Fruit fly (Drosophila melanogaster) whole organism, embryonic: ENCODE measurements around the gene EndoGI.

Experiments used
- Antp ChIP-seq: fragments of 200-800 bp; sonication (Bioruptor generic); optimal IDR thresholded peaks from 3 replicates; lab custom pipeline; 2016; ENCODE audit warnings: missing biosample characterization, missing genetic modification characterization
- Asciz ChIP-seq: fragments of 200-800 bp; sonication (Bioruptor generic); optimal IDR thresholded peaks from 2 replicates; lab custom pipeline; 2017; ENCODE audit warnings: missing biosample characterization, mild to moderate bottlenecking, missing genetic modification characterization, missing genetic modification reagents
- Atf6 ChIP-seq: fragments of 200-800 bp; sonication (Bioruptor generic); IDR thresholded peaks from 2 replicates; pipeline ENCODE4 v1.3.6; 2022; ENCODE audit warnings: missing biosample characterization, missing genetic modification characterization
- CG10209 ChIP-seq: fragments of 200-800 bp; sonication (Bioruptor generic); optimal IDR thresholded peaks from 3 replicates; lab custom pipeline; 2017; ENCODE audit warnings: missing biosample characterization, mild to moderate bottlenecking, missing genetic modification characterization, missing genetic modification reagents
- CG1233 ChIP-seq: fragments of 200-800 bp; sonication (Bioruptor generic); optimal IDR thresholded peaks from 4 replicates; lab custom pipeline; 2018; ENCODE audit warnings: missing biosample characterization, mild to moderate bottlenecking, missing genetic modification characterization
- CG12769 ChIP-seq: fragments of 200-800 bp; sonication (Bioruptor generic); optimal IDR thresholded peaks from 2 replicates; lab custom pipeline; 2019; ENCODE audit warnings: missing biosample characterization, mild to moderate bottlenecking, missing genetic modification characterization, moderate library complexity
- CG16815 ChIP-seq: fragments of 200-800 bp; sonication (Bioruptor generic); optimal IDR thresholded peaks from 3 replicates; lab custom pipeline; 2017; ENCODE audit warnings: missing biosample characterization, mild to moderate bottlenecking, missing genetic modification characterization
- CG17186 ChIP-seq: fragments of 200-800 bp; sonication (Bioruptor generic); optimal IDR thresholded peaks from 3 replicates; lab custom pipeline; 2017; ENCODE audit warnings: missing biosample characterization, missing genetic modification reagents, missing genetic modification characterization
- CG17612 ChIP-seq: fragments of 200-800 bp; sonication (Bioruptor generic); IDR thresholded peaks from 2 replicates; pipeline ENCODE4 v1.3.6; 2022; ENCODE audit warnings: missing biosample characterization, missing genetic modification characterization
- CG1832 ChIP-seq: fragments of 200-800 bp; sonication (Bioruptor generic); optimal IDR thresholded peaks from 2 replicates; lab custom pipeline; 2017; ENCODE audit warnings: missing biosample characterization, mild to moderate bottlenecking, missing genetic modification characterization, inconsistent platforms
- CG18476 ChIP-seq: fragments of 200-800 bp; sonication (Bioruptor generic); optimal IDR thresholded peaks from 2 replicates; lab custom pipeline; 2016; ENCODE audit warnings: missing biosample characterization, mild to moderate bottlenecking, missing genetic modification characterization
- CG2120 ChIP-seq: fragments of 200-800 bp; sonication (Bioruptor generic); optimal IDR thresholded peaks from 3 replicates; lab custom pipeline; 2016; ENCODE audit warnings: missing biosample characterization, missing genetic modification characterization
- CG32532 ChIP-seq: fragments of 200-800 bp; sonication (Bioruptor generic); IDR thresholded peaks from 2 replicates; pipeline ENCODE4 v1.3.6; 2022; ENCODE audit warnings: missing biosample characterization, missing genetic modification characterization
- CG3995 ChIP-seq: fragments of 200-800 bp; sonication (Bioruptor generic); optimal IDR thresholded peaks from 3 replicates; lab custom pipeline; 2016; ENCODE audit warnings: missing biosample characterization, missing genetic modification characterization
- CG9609 ChIP-seq: fragments of 200-800 bp; sonication (Bioruptor generic); optimal IDR thresholded peaks from 3 replicates; lab custom pipeline; 2016; ENCODE audit warnings: missing biosample characterization, missing genetic modification characterization
- CG9727 ChIP-seq: fragments of 200-800 bp; sonication (Bioruptor generic); optimal IDR thresholded peaks from 3 replicates; lab custom pipeline; 2017; ENCODE audit warnings: missing biosample characterization, mild to moderate bottlenecking, missing genetic modification characterization
- CG9817 ChIP-seq: fragments of 200-800 bp; sonication (Bioruptor generic); optimal IDR thresholded peaks from 2 replicates; lab custom pipeline; 2018; ENCODE audit warnings: missing biosample characterization, mild to moderate bottlenecking, missing genetic modification characterization, moderate library complexity
- Dek ChIP-seq: fragments of 200-800 bp; sonication (Bioruptor generic); optimal IDR thresholded peaks from 3 replicates; lab custom pipeline; 2019; ENCODE audit warnings: missing biosample characterization, mild to moderate bottlenecking, missing genetic modification characterization, moderate library complexity
- Dip3 ChIP-seq: fragments of 200-800 bp; sonication (Bioruptor generic); optimal IDR thresholded peaks from 3 replicates; lab custom pipeline; 2016; ENCODE audit warnings: missing biosample characterization, missing genetic modification characterization
- Dp ChIP-seq: fragments of 200-800 bp; sonication (Bioruptor generic); optimal IDR thresholded peaks from 2 replicates; lab custom pipeline; 2018; ENCODE audit warnings: missing biosample characterization, mild to moderate bottlenecking, missing genetic modification characterization, moderate library complexity
- ERR ChIP-seq: fragments of 200-800 bp; sonication (Bioruptor generic); optimal IDR thresholded peaks from 2 replicates; lab custom pipeline; 2016; ENCODE audit warnings: missing biosample characterization, missing genetic modification characterization
- HmgD ChIP-seq: fragments of 200-800 bp; sonication (Bioruptor generic); optimal IDR thresholded peaks from 3 replicates; lab custom pipeline; 2016; ENCODE audit warnings: missing biosample characterization, missing genetic modification characterization
- Hmx ChIP-seq: fragments of 200-800 bp; sonication (Bioruptor generic); optimal IDR thresholded peaks from 2 replicates; lab custom pipeline; 2016; ENCODE audit warnings: missing biosample characterization, missing genetic modification characterization
- MBD-R2 ChIP-seq: fragments of 200-800 bp; sonication (Bioruptor generic); IDR thresholded peaks from 2 replicates; pipeline ENCODE4 v1.3.6; 2022; ENCODE audit warnings: missing biosample characterization, missing genetic modification characterization
- Max ChIP-seq: fragments of 200-800 bp; sonication (Bioruptor generic); optimal IDR thresholded peaks from 2 replicates; lab custom pipeline; 2016; ENCODE audit warnings: missing biosample characterization, mild to moderate bottlenecking, missing genetic modification characterization
- Poxn ChIP-seq: fragments of 200-800 bp; sonication (Bioruptor generic); IDR thresholded peaks from 2 replicates; pipeline ENCODE4 v1.3.6; 2022; ENCODE audit warnings: missing biosample characterization, missing genetic modification characterization
- Rx ChIP-seq: fragments of 200-800 bp; sonication (Bioruptor generic); IDR thresholded peaks from 2 replicates; pipeline ENCODE4 v1.3.6; 2022; ENCODE audit warnings: missing biosample characterization, missing genetic modification characterization
- Side ChIP-seq: fragments of 200-800 bp; sonication (Bioruptor generic); optimal IDR thresholded peaks from 2 replicates; lab custom pipeline; 2016; ENCODE audit warnings: missing biosample characterization, missing genetic modification characterization
- Sin3A ChIP-seq: fragments of >200 bp; optimal IDR thresholded peaks from 2 replicates; lab custom pipeline; 2018
- Tbp ChIP-seq: fragments of >200 bp; optimal IDR thresholded peaks from 2 replicates; lab custom pipeline; 2018; ENCODE audit warnings: missing biosample characterization, missing genetic modification characterization
- Vsx1 ChIP-seq: fragments of 200-800 bp; sonication (Bioruptor generic); optimal IDR thresholded peaks from 2 replicates; lab custom pipeline; 2017; ENCODE audit warnings: missing biosample characterization, mild to moderate bottlenecking, missing genetic modification characterization, missing genetic modification reagents
- Xrp1 ChIP-seq: fragments of 200-800 bp; sonication (Bioruptor generic); IDR thresholded peaks from 2 replicates; pipeline ENCODE4 v1.3.6; 2022; ENCODE audit warnings: missing biosample characterization, missing genetic modification characterization
- abd-A ChIP-seq: fragments of 200-800 bp; sonication (Bioruptor generic); optimal IDR thresholded peaks from 3 replicates; lab custom pipeline; 2019; ENCODE audit warnings: missing biosample characterization, mild to moderate bottlenecking, missing genetic modification characterization, moderate library complexity
- az2 ChIP-seq: fragments of 200-800 bp; sonication (Bioruptor generic); optimal IDR thresholded peaks from 3 replicates; lab custom pipeline; 2016; ENCODE audit warnings: missing biosample characterization, missing genetic modification characterization
- btn ChIP-seq: fragments of 200-800 bp; sonication (Bioruptor generic); optimal IDR thresholded peaks from 2 replicates; lab custom pipeline; 2016; ENCODE audit warnings: missing biosample characterization, missing genetic modification characterization
- chn ChIP-seq: fragments of 200-800 bp; sonication (Bioruptor generic); optimal IDR thresholded peaks from 2 replicates; lab custom pipeline; 2016; ENCODE audit warnings: missing biosample characterization, missing genetic modification characterization
- crol ChIP-seq: fragments of 200-800 bp; sonication (Bioruptor generic); IDR thresholded peaks from 2 replicates; pipeline ENCODE4 v1.3.6; 2022; ENCODE audit warnings: missing biosample characterization, missing genetic modification characterization
- eve ChIP-seq, 2 experiments: fragments of >200 bp; optimal IDR thresholded peaks; 2 replicates each; lab custom pipeline; 2017; ENCODE audit warnings: missing biosample characterization in 2 of 2, missing genetic modification characterization in 2 of 2
- hb ChIP-seq: fragments of 200-800 bp; sonication (Bioruptor generic); IDR thresholded peaks from 3 replicates; pipeline ENCODE4 v1.3.6; 2022; ENCODE audit warnings: missing biosample characterization, missing genetic modification characterization; ENCODE audit not compliant: partially characterized antibody
- lab ChIP-seq: fragments of 200-800 bp; sonication (Bioruptor generic); optimal IDR thresholded peaks from 3 replicates; lab custom pipeline; 2017; ENCODE audit warnings: missing biosample characterization, missing genetic modification characterization, mild to moderate bottlenecking, moderate library complexity, missing genetic modification reagents
- nerfin-1 ChIP-seq: fragments of 200-800 bp; sonication (Bioruptor generic); optimal IDR thresholded peaks from 3 replicates; lab custom pipeline; 2019; ENCODE audit warnings: missing biosample characterization, mild to moderate bottlenecking, missing genetic modification characterization, moderate library complexity
- onecut ChIP-seq: fragments of 200-800 bp; sonication (Bioruptor generic); IDR thresholded peaks from 2 replicates; pipeline ENCODE4 v1.3.6; 2022; ENCODE audit warnings: missing biosample characterization, missing genetic modification characterization
- pb ChIP-seq: fragments of 200-800 bp; sonication (Bioruptor generic); optimal IDR thresholded peaks from 3 replicates; lab custom pipeline; 2016; ENCODE audit warnings: missing biosample characterization, missing genetic modification characterization
- pfk ChIP-seq: fragments of 200-800 bp; sonication (Bioruptor generic); optimal IDR thresholded peaks from 2 replicates; lab custom pipeline; 2018; ENCODE audit warnings: missing biosample characterization, mild to moderate bottlenecking, missing genetic modification characterization, moderate library complexity
- pita ChIP-seq: fragments of 200-800 bp; sonication (Bioruptor generic); optimal IDR thresholded peaks from 2 replicates; lab custom pipeline; 2017; ENCODE audit warnings: missing biosample characterization, mild to moderate bottlenecking, missing genetic modification characterization
- repo ChIP-seq: fragments of 200-800 bp; sonication (Bioruptor generic); optimal IDR thresholded peaks from 2 replicates; lab custom pipeline; 2016; ENCODE audit warnings: missing biosample characterization, missing genetic modification characterization
- shn ChIP-seq: fragments of 200-800 bp; sonication (Bioruptor generic); optimal IDR thresholded peaks from 3 replicates; lab custom pipeline; 2016; ENCODE audit warnings: missing biosample characterization, missing genetic modification characterization
- ssp ChIP-seq: fragments of 200-800 bp; sonication (Bioruptor generic); IDR thresholded peaks from 2 replicates; pipeline ENCODE4 v1.3.6; 2022; ENCODE audit warnings: missing biosample characterization, missing genetic modification characterization
- sug ChIP-seq: fragments of 200-800 bp; optimal IDR thresholded peaks from 2 replicates; lab custom pipeline; 2019; ENCODE audit warnings: missing biosample characterization, mild to moderate bottlenecking, missing genetic modification characterization, moderate library complexity
- trem ChIP-seq: fragments of 200-800 bp; optimal IDR thresholded peaks from 3 replicates; lab custom pipeline; 2019; ENCODE audit warnings: missing biosample characterization, mild to moderate bottlenecking, missing genetic modification characterization, moderate library complexity
- wdn ChIP-seq: fragments of 200-800 bp; sonication (Bioruptor generic); IDR thresholded peaks from 2 replicates; pipeline ENCODE4 v1.3.6; 2022; ENCODE audit warnings: missing biosample characterization, missing genetic modification characterization

EndoGI gene

DNA sequence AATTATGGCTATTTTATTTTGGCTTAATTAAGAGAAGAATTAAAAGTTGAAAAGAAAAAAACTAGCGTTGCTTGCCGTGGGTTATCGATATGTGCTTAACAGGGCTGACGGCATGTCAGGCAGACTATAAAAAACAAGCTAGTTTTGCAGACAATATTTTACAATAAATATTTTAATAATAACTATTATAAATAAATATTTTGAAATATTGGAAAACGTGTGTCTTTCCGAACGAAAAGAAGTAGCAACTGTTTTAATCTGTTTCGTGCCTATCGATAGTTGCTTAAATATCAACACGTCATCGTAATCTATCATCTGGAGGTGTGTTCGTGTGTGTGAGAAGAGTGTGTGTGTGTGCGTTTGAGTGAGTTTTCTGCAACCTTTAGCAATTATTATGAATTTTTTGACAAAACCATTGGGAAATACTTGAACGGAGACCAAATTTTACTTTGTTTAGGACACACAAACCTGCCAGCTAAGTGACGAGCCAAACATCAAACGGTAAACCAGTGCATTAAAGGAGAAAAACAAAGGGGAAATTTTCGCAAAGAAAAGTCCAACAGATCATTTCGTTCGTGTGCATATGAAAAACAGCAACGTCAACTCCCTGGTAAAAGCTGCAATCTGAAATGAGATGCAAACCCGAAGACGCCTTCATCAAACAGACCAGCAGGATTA lies 49.7 kb downstream of the EndoGI start, which contains the start of the genes CG5861 and Syx5 (continued):
- TF ChIP-seq Xrp1 (peak; percentile 66), wdn (GFP tag; lab: Robert Waterston, UW) (no peak), eve (GFP tag; optimal IDR thresholded peaks at IDR 0.05; lab: Kevin White, UChicago) (no peak), CG2120 (GFP tag; lab: Kevin White, UChicago) (peak; percentile 63), MBD-R2 (GFP tag; lab: Robert Waterston, UW) (peak; percentile 87), repo (no peak), Asciz (GFP tag; lab: Kevin White, UChicago) (peak; percentile 14), abd-A (tag; lab: Kevin White, UChicago) (no peak), CG17186 (GFP tag; lab: Kevin White, UChicago) (no peak), Tbp (no peak), Rx (no peak), Sin3A (lab: Kevin White, UChicago) (peak; percentile 0), Poxn (GFP tag; lab: Robert Waterston, UW) (no peak), pita (GFP tag; lab: Kevin White, UChicago) (no peak), Atf6 (GFP tag; lab: Robert Waterston, UW) (peak; percentile 54), pb (no peak), Hmx (GFP tag; lab: Kevin White, UChicago) (no peak), ERR (GFP tag; lab: Kevin White, UChicago) (no peak), CG1233 (GFP tag; lab: Kevin White, UChicago) (peak; percentile 29), Side (GFP tag; lab: Kevin White, UChicago) (no peak), btn (GFP tag; lab: Kevin White, UChicago) (no peak), CG1832 (GFP tag; lab: Kevin White, UChicago) (no peak), CG9817 (tag; lab: Kevin White, UChicago) (peak; percentile 59), Vsx1 (peak; percentile 47), Dip3 (no peak), chn (no peak), Dp (GFP tag; lab: Kevin White, UChicago) (peak; percentile 35), ssp (0 out of 2 replicates have a peak, but pooled peaks have one; percentile 28), lab (GFP tag; lab: Kevin White, UChicago) (peak; percentile 81), HmgD (GFP tag; lab: Kevin White, UChicago) (no peak), CG17612 (GFP tag; lab: Robert Waterston, UW) (no peak), CG9727 (GFP tag; lab: Kevin White, UChicago) (peak; percentile 45), nerfin-1 (tag; lab: Kevin White, UChicago) (peak; percentile 40), onecut (GFP tag; lab: Robert Waterston, UW) (no peak), CG18476 (GFP tag; lab: Kevin White, UChicago) (no peak), hb (GFP tag; lab: Robert Waterston, UW) (peak; percentile 70; the same call in 1 of the 3 replicates), shn (GFP tag; lab: Kevin White, UChicago) (no peak), CG3995 (peak; percentile 18), trem (tag; lab: Kevin White, UChicago) (peak; percentile 86), CG32532 (GFP tag; lab: Robert Waterston, UW) (peak; percentile 78; the same call in 1 of the 2 replicates), az2 (GFP tag; lab: Kevin White, UChicago) (peak; percentile 53), CG12769 (tag; lab: Kevin White, UChicago) (no peak), CG10209 (GFP tag; lab: Kevin White, UChicago) (peak; percentile 19), CG9609 (no peak), Antp (GFP tag; lab: Kevin White, UChicago) (no peak), Dek (tag; lab: Kevin White, UChicago) (no peak), CG16815 (no peak), crol (GFP tag; lab: Robert Waterston, UW) (no peak), pfk (GFP tag; lab: Kevin White, UChicago) (no peak), Max (GFP tag; lab: Kevin White, UChicago) (peak; percentile 45), sug (tag; lab: Kevin White, UChicago) (peak; percentile 81)
